Fruit fly (Drosophila melanogaster) whole organism, embryonic: ENCODE data around the gene RhoGAPp190.

Source experiments
- CG17612 ChIP-seq: fragments of 200-800 bp; sonication (Bioruptor generic); IDR thresholded peaks from 2 replicates; pipeline ENCODE4 v1.3.6; 2022; ENCODE audit warnings: missing biosample characterization, missing genetic modification characterization
- CG3838 ChIP-seq: fragments of 200-800 bp; sonication (Bioruptor generic); optimal IDR thresholded peaks from 3 replicates; lab custom pipeline; 2016; ENCODE audit warnings: missing biosample characterization, missing genetic modification characterization
- CG4404 ChIP-seq: fragments of 200-800 bp; sonication (Bioruptor generic); IDR thresholded peaks from 2 replicates; pipeline ENCODE4 v1.3.6; 2022; ENCODE audit warnings: missing biosample characterization, missing genetic modification characterization
- Neu2 ChIP-seq: fragments of 200-800 bp; sonication (Bioruptor generic); optimal IDR thresholded peaks from 3 replicates; lab custom pipeline; 2016; ENCODE audit warnings: missing biosample characterization, missing genetic modification characterization, borderline replicate concordance
- ro ChIP-seq: fragments of 200-800 bp; sonication (Bioruptor generic); IDR thresholded peaks from 2 replicates; pipeline ENCODE4 v1.3.6; 2022; ENCODE audit warnings: missing biosample characterization, missing genetic modification characterization

DNA sequence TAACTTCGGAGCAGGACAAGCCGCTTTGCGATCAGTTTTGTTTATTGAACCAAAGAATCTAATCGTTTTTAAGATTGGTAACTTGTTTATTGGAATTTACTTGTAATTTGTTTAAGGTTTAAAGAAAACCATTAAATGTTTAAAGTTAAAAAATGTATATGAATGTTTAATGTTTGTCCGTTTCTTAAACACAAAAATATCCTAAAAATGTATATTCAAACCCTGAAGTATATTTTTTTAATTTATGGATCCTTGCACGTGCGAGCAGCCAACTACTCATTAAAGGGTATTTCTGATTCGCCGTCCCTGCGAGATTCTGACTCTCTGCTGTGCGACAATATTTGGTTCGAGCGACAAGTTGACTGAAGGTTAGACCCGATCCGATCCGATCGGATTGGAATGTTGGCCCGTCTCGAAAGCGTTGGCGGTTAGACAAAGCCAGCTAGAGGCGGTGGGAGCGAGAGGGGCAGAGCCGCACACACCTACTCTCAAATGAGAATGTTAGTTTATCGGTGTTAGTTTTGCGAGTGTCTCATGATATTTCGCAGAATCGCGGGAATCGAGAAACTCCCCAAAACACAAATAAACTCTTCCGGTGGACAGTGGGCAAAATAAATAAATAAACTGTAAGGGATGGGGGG is 46.6 kb upstream of the RhoGAPp190 start:
- TF ChIP-seq Neu2 (GFP tag; lab: Kevin White, UChicago) (peak; percentile 14), CG3838 (GFP tag; lab: Kevin White, UChicago) (peak; percentile 62), ro (GFP tag; lab: Robert Waterston, UW) (no peak), CG17612 (GFP tag; lab: Robert Waterston, UW) (no peak), CG4404 (GFP tag; lab: Robert Waterston, UW) (peak; percentile 63)
